Worm (Caenorhabditis elegans): Measurements from ENCODE around the gene rpn-1.

DNA sequence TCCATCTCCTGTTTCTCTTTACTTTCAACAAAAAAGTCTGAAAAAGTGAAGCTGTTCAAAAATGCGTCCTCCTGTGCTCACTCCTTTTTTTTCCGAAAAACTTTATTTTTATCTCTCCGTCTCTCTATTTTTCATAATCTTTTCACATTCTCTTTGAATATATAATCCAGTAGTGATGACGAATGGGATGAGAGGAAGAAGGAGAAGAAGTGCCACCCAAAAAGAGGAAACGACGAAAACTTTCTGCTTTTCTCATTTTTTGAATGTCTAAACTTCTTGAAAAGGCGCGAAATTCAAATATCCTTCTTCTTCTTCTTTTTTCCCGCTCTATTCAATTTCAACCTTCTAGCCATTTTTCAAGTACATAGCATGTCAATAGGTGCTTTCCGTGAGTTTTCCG is 45.0 kb upstream of the rpn-1 start:
- TF ChIP-seq him-1 (tag; optimal IDR thresholded peaks at IDR 0.05) = no peak
- no peak for TF ChIP-seq W03F9.2 (tag; optimal IDR thresholded peaks at IDR 0.05)
